Worm (Caenorhabditis elegans) whole organism, young adult: ENCODE results near the gene F46B6.12.

Source experiments
- F22D6.2 ChIP-seq: sonication (generic microtip); optimal IDR thresholded peaks from 2 replicates; lab custom pipeline; 2016; ENCODE audit warnings: mild to moderate bottlenecking, missing genetic modification characterization, missing compliant biosample characterization
- T26A5.8 ChIP-seq: sonication (generic microtip); optimal IDR thresholded peaks from 2 replicates; lab custom pipeline; 2016; ENCODE audit warnings: missing genetic modification characterization, missing compliant biosample characterization
- attf-3 ChIP-seq: fragments of 200-800 bp; sonication (Bioruptor generic); conservative IDR thresholded peaks from 2 replicates; pipeline ENCODE4 v1.3.6; 2022; ENCODE audit warnings: missing genetic modification reagents, missing genetic modification characterization, missing compliant biosample characterization
- efl-1 ChIP-seq: fragments of 150-350 bp; optimal IDR thresholded peaks from 2 replicates; lab custom pipeline; 2014; ENCODE audit warnings: missing biosample characterization, missing genetic modification reagents, missing genetic modification characterization
- egl-44 ChIP-seq: fragments of 200-800 bp; sonication (Bioruptor generic); IDR thresholded peaks from 2 replicates; pipeline ENCODE4 v1.3.6; 2022; ENCODE audit warnings: missing genetic modification reagents, missing genetic modification characterization, missing compliant biosample characterization
- nhr-80 ChIP-seq: sonication (generic microtip); optimal IDR thresholded peaks from 2 replicates; lab custom pipeline; 2016; ENCODE audit warnings: missing genetic modification characterization, missing compliant biosample characterization
- pbrm-1 ChIP-seq: fragments of 200-800 bp; sonication (Bioruptor generic); IDR thresholded peaks from 2 replicates; pipeline ENCODE4 v1.3.6; 2022; ENCODE audit warnings: missing genetic modification reagents, missing genetic modification characterization, missing compliant biosample characterization
- repo-1 ChIP-seq: sonication (generic microtip); optimal IDR thresholded peaks from 2 replicates; lab custom pipeline; 2017; ENCODE audit warnings: mild to moderate bottlenecking, missing genetic modification characterization, missing compliant biosample characterization
- rpc-1 ChIP-seq, 2 experiments: fragments of 150-350 bp in 1 of 2; sonication (generic microtip) in 1 of 2; optimal IDR thresholded peaks; 2 replicates each; lab custom pipeline; 2014 to 2018; ENCODE audit warnings: missing biosample characterization in 1 of 2, missing genetic modification characterization in 1 of 2, missing genetic modification reagents in 1 of 2, missing genotype in 1 of 2
- snpc-3.4 ChIP-seq: sonication (generic microtip); optimal IDR thresholded peaks from 2 replicates; lab custom pipeline; 2017; ENCODE audit warnings: missing genetic modification characterization, mild to moderate bottlenecking, missing compliant biosample characterization, antibody characterized with exemption, moderate library complexity, missing genotype, missing genetic modification reagents
- unc-62 ChIP-seq: fragments of 150-350 bp; optimal IDR thresholded peaks from 2 replicates; lab custom pipeline; 2014; ENCODE audit warnings: missing biosample characterization, missing genetic modification reagents, missing genetic modification characterization
- zim-3 ChIP-seq: sonication (generic microtip); optimal IDR thresholded peaks from 2 replicates; lab custom pipeline; 2017; ENCODE audit warnings: mild to moderate bottlenecking, missing genetic modification characterization, moderate library complexity, missing compliant biosample characterization

Gene F46B6.12

DNA sequence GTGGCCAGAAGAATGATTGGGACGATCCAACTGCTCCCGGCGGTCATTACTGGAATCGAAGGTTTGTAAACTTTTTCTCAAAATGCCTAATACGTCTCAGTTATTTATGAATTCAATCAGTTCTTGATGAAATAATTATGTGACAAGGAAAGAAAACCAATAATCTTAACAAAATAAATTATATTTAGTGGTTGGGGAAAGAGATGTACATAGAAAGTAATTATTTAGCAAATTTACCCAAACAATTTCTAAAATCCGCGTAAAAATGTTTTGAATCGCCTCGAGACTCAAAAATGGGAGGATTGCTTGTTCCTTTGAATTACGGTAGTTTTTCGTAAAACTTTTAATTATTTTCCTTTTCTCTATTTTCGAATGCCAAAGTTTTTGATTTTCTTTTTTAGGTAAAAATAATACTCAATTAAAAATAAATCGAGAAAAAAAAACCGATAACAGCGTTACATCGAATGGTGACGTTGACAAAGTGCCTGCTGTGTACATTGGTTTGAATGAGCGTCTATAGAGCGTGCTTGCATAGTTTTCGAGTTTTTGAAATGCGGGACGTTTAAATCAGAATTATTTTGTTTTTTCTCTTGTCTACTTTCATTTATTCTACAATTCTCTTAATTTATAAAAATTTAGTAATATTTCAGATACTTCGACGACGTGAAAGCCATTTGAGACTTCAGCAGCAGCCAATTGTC, 46.0 kb downstream of the F46B6.12 start, which contains the start of the genes aagr-3 and drap-1 (continued):
- TF ChIP-seq rpc-1 (optimal IDR thresholded peaks at IDR 0.05; lab: Kevin White, UChicago) (no peak), rpc-1 (tag; optimal IDR thresholded peaks at IDR 0.05; lab: Kevin White, UChicago) (no peak), unc-62 (GFP tag; lab: Kevin White, UChicago) (no peak), F22D6.2 (tag; lab: Kevin White, UChicago) (no peak), snpc-3.4 (tag; lab: Kevin White, UChicago) (peak; percentile 54), zim-3 (no peak), T26A5.8 (tag; lab: Kevin White, UChicago) (no peak), attf-3 (GFP tag; lab: Robert Waterston, UW) (no peak), efl-1 (GFP tag; lab: Kevin White, UChicago) (peak; percentile 3), egl-44 (GFP tag; lab: Robert Waterston, UW) (no peak), repo-1 (tag; lab: Kevin White, UChicago) (no peak)

DNA sequence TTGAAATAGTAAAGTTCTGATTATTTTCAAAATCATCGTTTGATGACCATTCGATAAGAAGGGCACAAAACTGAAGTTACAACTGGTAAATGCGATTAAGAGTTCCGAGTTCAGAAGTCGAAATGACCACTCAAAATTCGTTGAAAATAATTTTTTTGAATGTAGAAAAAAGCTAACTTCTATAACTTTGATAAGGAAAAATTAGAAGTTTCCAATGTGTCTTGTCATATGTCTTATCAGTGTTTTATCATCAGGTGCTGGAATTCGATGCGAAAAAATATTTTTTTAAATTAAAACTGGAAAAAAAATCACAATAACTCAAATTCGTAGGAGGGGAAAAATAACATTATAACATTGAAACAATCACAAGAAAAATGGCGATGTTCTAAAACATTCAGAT, 49.9 kb downstream of the F46B6.12 start:
- TF ChIP-seq nhr-80 (tag; lab: Kevin White, UChicago) (peak; percentile 39), pbrm-1 (GFP tag; lab: Robert Waterston, UW) (no peak)
